Worm (Caenorhabditis elegans): ENCODE measurements around the gene lido-9.

Gene lido-9

ce11 chrII:3024655-3025054 lies 24.1 kb downstream of the lido-9 start:
- no peak for TF ChIP-seq vab-7 (GFP tag; IDR thresholded peaks at IDR 0.05)
- TF ChIP-seq sdz-12 (GFP tag; optimal IDR thresholded peaks at IDR 0.05), result no peak
- TF ChIP-seq lim-7 (GFP tag; IDR thresholded peaks at IDR 0.05), result no peak
- no peak for TF ChIP-seq D1046.2 (GFP tag; IDR thresholded peaks at IDR 0.05)
- no peak for TF ChIP-seq lin-29 (GFP tag; IDR thresholded peaks at IDR 0.05)
- TF ChIP-seq nhr-28 (tag; optimal IDR thresholded peaks at IDR 0.05), result peak; percentile 18
- no peak for TF ChIP-seq mep-1 (tag; optimal IDR thresholded peaks at IDR 0.05)
- no peak for TF ChIP-seq zip-11 (GFP tag; IDR thresholded peaks at IDR 0.05)
- no peak for TF ChIP-seq T20F7.1 (GFP tag; optimal IDR thresholded peaks at IDR 0.05)
- no peak for TF ChIP-seq F10B5.3 (tag; optimal IDR thresholded peaks at IDR 0.05)
- no peak for TF ChIP-seq jun-1 (tag; optimal IDR thresholded peaks at IDR 0.05)
- TF ChIP-seq ceh-32 (tag; optimal IDR thresholded peaks at IDR 0.05; ENCODE audit: poor library complexity), result no peak
- no peak for TF ChIP-seq gei-8 (GFP tag; optimal IDR thresholded peaks at IDR 0.05)
- no peak for TF ChIP-seq ceh-62 (tag; optimal IDR thresholded peaks at IDR 0.05)
- TF ChIP-seq dmd-6 (GFP tag; IDR thresholded peaks at IDR 0.05), result 0 out of 2 replicates have a peak, but pooled peaks have one; percentile 8
- no peak for TF ChIP-seq F44E2.7 (GFP tag; IDR thresholded peaks at IDR 0.05)
- TF ChIP-seq nhr-11 (tag; optimal IDR thresholded peaks at IDR 0.05), result no peak
- no peak for TF ChIP-seq zag-1 (tag; optimal IDR thresholded peaks at IDR 0.05)
- no peak for TF ChIP-seq rbr-2 (tag; optimal IDR thresholded peaks at IDR 0.05)
- no peak for TF ChIP-seq ZK546.5 (tag; optimal IDR thresholded peaks at IDR 0.05)
- no peak for TF ChIP-seq zip-2 (tag; optimal IDR thresholded peaks at IDR 0.05)
- TF ChIP-seq tra-1 (GFP tag; IDR thresholded peaks at IDR 0.05), result 0 out of 2 replicates have a peak, but pooled peaks have one; percentile 14
- TF ChIP-seq pqm-1 (tag; optimal IDR thresholded peaks at IDR 0.05), result no peak
- no peak for TF ChIP-seq mdt-29 (GFP tag; IDR thresholded peaks at IDR 0.05)
- no peak for TF ChIP-seq skn-1 (tag; optimal IDR thresholded peaks at IDR 0.05)
- no peak for TF ChIP-seq dpl-1 (GFP tag; optimal IDR thresholded peaks at IDR 0.05)
- TF ChIP-seq ceh-28 (tag; optimal IDR thresholded peaks at IDR 0.05), result no peak
- peak; percentile 86 for TF ChIP-seq ceh-20 (GFP tag; IDR thresholded peaks at IDR 0.05)
- no peak for TF ChIP-seq aha-1 (tag)
- no peak for TF ChIP-seq fos-1 (tag; optimal IDR thresholded peaks at IDR 0.05)
- no peak for TF ChIP-seq hlh-11 (tag; optimal IDR thresholded peaks at IDR 0.05)
- TF ChIP-seq php-3 (GFP tag; IDR thresholded peaks at IDR 0.05), result peak; percentile 83
- no peak for TF ChIP-seq ceh-82 (tag; optimal IDR thresholded peaks at IDR 0.05)
- TF ChIP-seq madf-9 (GFP tag; conservative IDR thresholded peaks at IDR 0.05), result no peak
- TF ChIP-seq daf-8 (GFP tag; IDR thresholded peaks at IDR 0.05), result no peak
- TF ChIP-seq mdl-1 (tag; optimal IDR thresholded peaks at IDR 0.05), result no peak
- TF ChIP-seq daf-19 (GFP tag; conservative IDR thresholded peaks at IDR 0.05), result no peak
- TF ChIP-seq mes-2 (tag; optimal IDR thresholded peaks at IDR 0.05; ENCODE audit: poor library complexity, severe bottlenecking), result no peak
- no peak for TF ChIP-seq lsy-2 (tag; optimal IDR thresholded peaks at IDR 0.05)
- TF ChIP-seq ztf-7 (tag; optimal IDR thresholded peaks at IDR 0.05), result no peak

- TF ChIP-seq T26A8.4 (GFP tag; IDR thresholded peaks at IDR 0.05), result no peak
- TF ChIP-seq D1046.2 (GFP tag; IDR thresholded peaks at IDR 0.05), result no peak
- peak; percentile 2 for TF ChIP-seq hlh-30 (tag; optimal IDR thresholded peaks at IDR 0.05; ENCODE audit: insufficient read depth)
- TF ChIP-seq hif-1 (tag; optimal IDR thresholded peaks at IDR 0.05), result no peak
- no peak for TF ChIP-seq lin-29 (GFP tag; IDR thresholded peaks at IDR 0.05)
- TF ChIP-seq aha-1 (tag), result peak; percentile 37
- peak; percentile 2 for TF ChIP-seq nhr-28 (tag; optimal IDR thresholded peaks at IDR 0.05)
- TF ChIP-seq mdt-29 (GFP tag; IDR thresholded peaks at IDR 0.05), result no peak
- TF ChIP-seq hlh-11 (tag; optimal IDR thresholded peaks at IDR 0.05), result peak; percentile 4
- TF ChIP-seq snpc-4 (tag; optimal IDR thresholded peaks at IDR 0.05), result no peak
- TF ChIP-seq F49E8.2 (tag; optimal IDR thresholded peaks at IDR 0.05; ENCODE audit: borderline replicate concordance), result no peak
- TF ChIP-seq pqm-1 (tag; optimal IDR thresholded peaks at IDR 0.05), result no peak
- no peak for TF ChIP-seq madf-5 (GFP tag; IDR thresholded peaks at IDR 0.05)
- TF ChIP-seq aly-2 (tag; optimal IDR thresholded peaks at IDR 0.05), result no peak
- no peak for TF ChIP-seq F10B5.3 (tag; optimal IDR thresholded peaks at IDR 0.05)
- no peak for TF ChIP-seq unc-130 (GFP tag; optimal IDR thresholded peaks at IDR 0.05)
Measured at ce11 chrII:3028264-3028663, 27.7 kb downstream of the lido-9 start.
